Worm (Caenorhabditis elegans) whole organism, late embryonic: ENCODE results near the gene mep-1.

ENCODE experiments used
- elt-2 ChIP-seq: sonication (generic microtip); optimal IDR thresholded peaks from 2 replicates; lab custom pipeline; 2016; ENCODE audit warnings: missing genetic modification reagents, missing genetic modification characterization, missing compliant biosample characterization
- eyg-1 ChIP-seq: sonication (generic microtip); optimal IDR thresholded peaks from 2 replicates; lab custom pipeline; 2016; ENCODE audit warnings: missing genotype, missing genetic modification characterization, missing compliant biosample characterization
- fkh-6 ChIP-seq: sonication (generic microtip); optimal IDR thresholded peaks from 2 replicates; lab custom pipeline; 2016; ENCODE audit warnings: missing genetic modification characterization, missing compliant biosample characterization
- unc-42 ChIP-seq: sonication (generic microtip); optimal IDR thresholded peaks from 2 replicates; lab custom pipeline; 2016; ENCODE audit warnings: missing genotype, missing genetic modification characterization, missing compliant biosample characterization
- unc-55 ChIP-seq: sonication (generic microtip); optimal IDR thresholded peaks from 2 replicates; lab custom pipeline; 2017; ENCODE audit warnings: missing biosample characterization, missing genetic modification reagents, missing genetic modification characterization

DNA sequence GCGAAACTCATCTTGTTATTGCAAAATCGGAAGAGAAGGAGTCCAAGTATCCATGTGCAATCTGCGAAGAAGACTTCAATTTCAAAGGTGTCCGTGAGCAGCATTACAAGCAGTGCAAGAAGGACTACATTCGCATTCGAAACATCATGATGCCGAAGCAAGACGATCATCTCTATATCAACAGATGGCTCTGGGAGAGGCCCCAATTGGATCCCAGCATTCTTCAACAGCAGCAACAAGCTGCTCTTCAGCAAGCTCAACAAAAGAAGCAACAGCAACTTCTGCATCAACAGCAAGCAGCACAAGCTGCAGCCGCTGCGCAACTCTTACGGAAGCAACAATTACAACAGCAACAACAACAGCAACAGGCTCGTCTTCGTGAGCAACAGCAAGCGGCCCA is 1.7 kb downstream of the mep-1 start:
- no peak for TF ChIP-seq elt-2 (tag; lab: Kevin White, UChicago)
- no peak for TF ChIP-seq unc-42 (tag; lab: Kevin White, UChicago)
- TF ChIP-seq unc-55 (GFP tag; lab: Kevin White, UChicago): no peak
- TF ChIP-seq eyg-1 (tag; lab: Kevin White, UChicago): no peak
- TF ChIP-seq fkh-6 (tag; lab: Kevin White, UChicago): no peak
